Fruit fly (Drosophila melanogaster) whole organism, embryonic: ENCODE measurements around the gene CG11811.

Experiments used
- Bdp1 ChIP-seq: fragments of 200-800 bp; sonication (Bioruptor generic); optimal IDR thresholded peaks from 3 replicates; lab custom pipeline; 2016; ENCODE audit warnings: missing biosample characterization, missing genetic modification characterization
- Bteb2 ChIP-seq: fragments of 200-800 bp; sonication (Bioruptor generic); optimal IDR thresholded peaks from 2 replicates; lab custom pipeline; 2016; ENCODE audit warnings: missing biosample characterization, missing genetic modification characterization
- CG10267 ChIP-seq: fragments of 200-800 bp; sonication (Bioruptor generic); optimal IDR thresholded peaks from 2 replicates; lab custom pipeline; 2018; ENCODE audit warnings: missing biosample characterization, mild to moderate bottlenecking, missing genetic modification characterization, moderate library complexity
- CG10274 ChIP-seq: fragments of 200-800 bp; sonication (Bioruptor generic); optimal IDR thresholded peaks from 3 replicates; lab custom pipeline; 2017; ENCODE audit warnings: missing biosample characterization, mild to moderate bottlenecking, missing genetic modification characterization
- CG10959 ChIP-seq: fragments of 200-800 bp; sonication (Bioruptor generic); IDR thresholded peaks from 2 replicates; pipeline ENCODE4 v1.3.6; 2022; ENCODE audit warnings: missing biosample characterization, missing genetic modification characterization
- CG11723 ChIP-seq: fragments of 200-800 bp; sonication (Bioruptor generic); optimal IDR thresholded peaks from 2 replicates; lab custom pipeline; 2017; ENCODE audit warnings: missing biosample characterization, mild to moderate bottlenecking, missing genetic modification characterization
- CG12071 ChIP-seq: fragments of 200-800 bp; sonication (Bioruptor generic); optimal IDR thresholded peaks from 3 replicates; lab custom pipeline; 2018; ENCODE audit warnings: missing biosample characterization, mild to moderate bottlenecking, missing genetic modification characterization
- CG14014 ChIP-seq: fragments of 200-800 bp; sonication (Bioruptor generic); IDR thresholded peaks from 2 replicates; pipeline ENCODE4 v1.3.6; 2022; ENCODE audit warnings: missing biosample characterization, missing genetic modification characterization
- CG15269 ChIP-seq: fragments of 200-800 bp; sonication (Bioruptor generic); optimal IDR thresholded peaks from 2 replicates; lab custom pipeline; 2018; ENCODE audit warnings: missing biosample characterization, mild to moderate bottlenecking, missing genetic modification characterization, moderate library complexity
- CG15601 ChIP-seq: fragments of 200-800 bp; sonication (Bioruptor generic); optimal IDR thresholded peaks from 3 replicates; lab custom pipeline; 2019; ENCODE audit warnings: missing biosample characterization, mild to moderate bottlenecking, missing genetic modification characterization, moderate library complexity
- CG1647 ChIP-seq: fragments of 200-800 bp; sonication (Bioruptor generic); optimal IDR thresholded peaks from 3 replicates; lab custom pipeline; 2016; ENCODE audit warnings: missing biosample characterization, missing genetic modification characterization
- CG17328 ChIP-seq: fragments of 200-800 bp; sonication (Bioruptor generic); IDR thresholded peaks from 2 replicates; pipeline ENCODE4 v1.3.6; 2022; ENCODE audit warnings: missing biosample characterization, missing genetic modification characterization
- CG17912 ChIP-seq: fragments of 200-800 bp; sonication (Bioruptor generic); optimal IDR thresholded peaks from 2 replicates; lab custom pipeline; 2018; ENCODE audit warnings: missing biosample characterization, mild to moderate bottlenecking, missing genetic modification characterization
- CG18599 ChIP-seq: fragments of 200-800 bp; sonication (Bioruptor generic); optimal IDR thresholded peaks from 3 replicates; lab custom pipeline; 2017; ENCODE audit warnings: missing biosample characterization, missing genetic modification characterization, mild to moderate bottlenecking, moderate library complexity, missing genetic modification reagents
- CG31441 ChIP-seq: fragments of 200-800 bp; sonication (Bioruptor generic); IDR thresholded peaks from 2 replicates; pipeline ENCODE4 v1.3.6; 2022; ENCODE audit warnings: missing biosample characterization, missing genetic modification characterization
- CG32532 ChIP-seq: fragments of 200-800 bp; sonication (Bioruptor generic); IDR thresholded peaks from 2 replicates; pipeline ENCODE4 v1.3.6; 2022; ENCODE audit warnings: missing biosample characterization, missing genetic modification characterization
- CG6254 ChIP-seq: fragments of 200-800 bp; sonication (Bioruptor generic); optimal IDR thresholded peaks from 3 replicates; lab custom pipeline; 2017; ENCODE audit warnings: mild to moderate bottlenecking, missing biosample characterization, missing genetic modification reagents, missing genetic modification characterization
- CG6813 ChIP-seq: fragments of 200-800 bp; sonication (Bioruptor generic); optimal IDR thresholded peaks from 2 replicates; lab custom pipeline; 2017; ENCODE audit warnings: missing biosample characterization, missing genetic modification characterization, mild to moderate bottlenecking, moderate library complexity, missing genetic modification reagents
- CG7556 ChIP-seq: fragments of 200-800 bp; sonication (Bioruptor generic); optimal IDR thresholded peaks from 2 replicates; lab custom pipeline; 2017; ENCODE audit warnings: missing biosample characterization, mild to moderate bottlenecking, missing genetic modification characterization
- CG7745 ChIP-seq: fragments of 200-800 bp; sonication (Bioruptor generic); optimal IDR thresholded peaks from 2 replicates; lab custom pipeline; 2018; ENCODE audit warnings: missing biosample characterization, mild to moderate bottlenecking, missing genetic modification characterization, moderate library complexity
- CG7987 ChIP-seq: fragments of 200-800 bp; sonication (Bioruptor generic); optimal IDR thresholded peaks from 2 replicates; lab custom pipeline; 2018; ENCODE audit warnings: missing biosample characterization, mild to moderate bottlenecking, missing genetic modification characterization, moderate library complexity
- CG8281 ChIP-seq: fragments of 200-800 bp; sonication (Bioruptor generic); optimal IDR thresholded peaks from 2 replicates; lab custom pipeline; 2018; ENCODE audit warnings: missing biosample characterization, mild to moderate bottlenecking, missing genetic modification characterization, moderate library complexity
- CG9727 ChIP-seq: fragments of 200-800 bp; sonication (Bioruptor generic); optimal IDR thresholded peaks from 3 replicates; lab custom pipeline; 2017; ENCODE audit warnings: missing biosample characterization, mild to moderate bottlenecking, missing genetic modification characterization
- Dip2 ChIP-seq: fragments of 200-800 bp; sonication (Bioruptor generic); IDR thresholded peaks from 2 replicates; pipeline ENCODE4 v1.3.6; 2022; ENCODE audit warnings: missing biosample characterization, missing genetic modification characterization
- HmgZ ChIP-seq: fragments of 200-800 bp; sonication (Bioruptor generic); optimal IDR thresholded peaks from 2 replicates; lab custom pipeline; 2018; ENCODE audit warnings: missing biosample characterization, mild to moderate bottlenecking, missing genetic modification characterization
- Hmx ChIP-seq: fragments of 200-800 bp; sonication (Bioruptor generic); optimal IDR thresholded peaks from 2 replicates; lab custom pipeline; 2016; ENCODE audit warnings: missing biosample characterization, missing genetic modification characterization
- Meics ChIP-seq: fragments of 200-800 bp; sonication (Bioruptor generic); optimal IDR thresholded peaks from 2 replicates; lab custom pipeline; 2017; ENCODE audit warnings: missing biosample characterization, mild to moderate bottlenecking, missing genetic modification characterization
- Nf-YC ChIP-seq: fragments of 200-800 bp; optimal IDR thresholded peaks from 3 replicates; lab custom pipeline; 2019; ENCODE audit warnings: missing biosample characterization, mild to moderate bottlenecking, missing genetic modification characterization, moderate library complexity
- Ptx1 ChIP-seq: fragments of 200-800 bp; sonication (Bioruptor generic); IDR thresholded peaks from 2 replicates; pipeline ENCODE4 v1.3.6; 2022; ENCODE audit warnings: missing biosample characterization, missing genetic modification characterization
- Rfx ChIP-seq: fragments of 200-800 bp; sonication (Bioruptor generic); IDR thresholded peaks from 2 replicates; pipeline ENCODE4 v1.3.6; 2022; ENCODE audit warnings: missing biosample characterization, missing genetic modification characterization
- Ssrp ChIP-seq: fragments of 200-800 bp; sonication (Bioruptor generic); optimal IDR thresholded peaks from 2 replicates; lab custom pipeline; 2018; ENCODE audit warnings: missing biosample characterization, mild to moderate bottlenecking, missing genetic modification characterization, moderate library complexity
- Stat92E ChIP-seq, 3 experiments: fragments of >200 bp in 2 of 3; fragments of 200-800 bp in 1 of 3; sonication (Bioruptor generic) in 1 of 3; optimal IDR thresholded peaks; 2 replicates each; lab custom pipeline; 2017 to 2019; ENCODE audit warnings: missing biosample characterization in 3 of 3, missing genetic modification characterization in 3 of 3, mild to moderate bottlenecking in 1 of 3, moderate library complexity in 1 of 3
- Trl ChIP-seq, 3 experiments: fragments of >200 bp in 2 of 3; fragments of 200-800 bp in 1 of 3; sonication (Bioruptor generic) in 1 of 3; optimal IDR thresholded peaks; 2 replicates in 1 of 3; 3 replicates in 2 of 3; lab custom pipeline; 2016 to 2017; ENCODE audit warnings: missing biosample characterization in 1 of 3, missing genetic modification characterization in 1 of 3
- abd-A ChIP-seq: fragments of 200-800 bp; sonication (Bioruptor generic); optimal IDR thresholded peaks from 3 replicates; lab custom pipeline; 2019; ENCODE audit warnings: missing biosample characterization, mild to moderate bottlenecking, missing genetic modification characterization, moderate library complexity
- ash1 ChIP-seq: fragments of 200-800 bp; sonication (Bioruptor generic); optimal IDR thresholded peaks from 2 replicates; lab custom pipeline; 2018; ENCODE audit warnings: missing biosample characterization, mild to moderate bottlenecking, missing genetic modification characterization
- bowl ChIP-seq: fragments of 200-800 bp; sonication (Bioruptor generic); IDR thresholded peaks from 2 replicates; pipeline ENCODE4 v1.3.6; 2022; ENCODE audit warnings: missing biosample characterization, missing genetic modification characterization
- chm ChIP-seq: fragments of 200-800 bp; sonication (Bioruptor generic); IDR thresholded peaks from 2 replicates; pipeline ENCODE4 v1.3.6; 2022; ENCODE audit warnings: missing biosample characterization, missing genetic modification characterization
- disco-r ChIP-seq: fragments of 200-800 bp; sonication (Bioruptor generic); optimal IDR thresholded peaks from 2 replicates; lab custom pipeline; 2016; ENCODE audit warnings: missing biosample characterization, missing genetic modification characterization
- gro ChIP-seq: fragments of 200-800 bp; sonication (Bioruptor generic); optimal IDR thresholded peaks from 2 replicates; lab custom pipeline; 2016; ENCODE audit warnings: missing biosample characterization, missing genetic modification characterization
- jing ChIP-seq: fragments of 200-800 bp; sonication (Bioruptor generic); optimal IDR thresholded peaks from 2 replicates; lab custom pipeline; 2018; ENCODE audit warnings: missing biosample characterization, mild to moderate bottlenecking, missing genetic modification characterization
- lab ChIP-seq: fragments of 200-800 bp; sonication (Bioruptor generic); optimal IDR thresholded peaks from 3 replicates; lab custom pipeline; 2017; ENCODE audit warnings: missing biosample characterization, missing genetic modification characterization, mild to moderate bottlenecking, moderate library complexity, missing genetic modification reagents
- mld ChIP-seq: fragments of 200-800 bp; sonication (Bioruptor generic); IDR thresholded peaks from 3 replicates; pipeline ENCODE4 v1.3.6; 2022; ENCODE audit warnings: missing biosample characterization, missing genetic modification characterization; ENCODE audit not compliant: partially characterized antibody
- nerfin-1 ChIP-seq: fragments of 200-800 bp; sonication (Bioruptor generic); optimal IDR thresholded peaks from 3 replicates; lab custom pipeline; 2019; ENCODE audit warnings: missing biosample characterization, mild to moderate bottlenecking, missing genetic modification characterization, moderate library complexity
- oc ChIP-seq: fragments of 200-800 bp; sonication (Bioruptor generic); optimal IDR thresholded peaks from 2 replicates; lab custom pipeline; 2018; ENCODE audit warnings: missing biosample characterization, mild to moderate bottlenecking, missing genetic modification characterization, moderate library complexity
- pan ChIP-seq, 4 experiments: fragments of >200 bp in 3 of 4; fragments of 200-800 bp in 1 of 4; sonication (Bioruptor generic) in 1 of 4; optimal IDR thresholded peaks in 3 of 4; IDR thresholded peaks in 1 of 4; 2 replicates each; pipeline versions ENCODE4 v1.3.6 to Lab custom; 2017 to 2022; ENCODE audit warnings: missing biosample characterization in 2 of 4, missing genetic modification characterization in 2 of 4, mixed read lengths in 1 of 4
- slbo ChIP-seq: fragments of 200-800 bp; sonication (Bioruptor generic); IDR thresholded peaks from 2 replicates; pipeline ENCODE4 v1.3.6; 2022; ENCODE audit warnings: missing biosample characterization, missing genetic modification characterization
- toy ChIP-seq: fragments of 200-800 bp; sonication (Bioruptor generic); IDR thresholded peaks from 2 replicates; pipeline ENCODE4 v1.3.6; 2022; ENCODE audit warnings: missing biosample characterization, missing genetic modification characterization
- trem ChIP-seq: fragments of 200-800 bp; optimal IDR thresholded peaks from 3 replicates; lab custom pipeline; 2019; ENCODE audit warnings: missing biosample characterization, mild to moderate bottlenecking, missing genetic modification characterization, moderate library complexity
- zfh1 ChIP-seq: fragments of 200-800 bp; sonication (Bioruptor generic); IDR thresholded peaks from 3 replicates; pipeline ENCODE4 v1.3.6; 2022; ENCODE audit warnings: missing biosample characterization, missing genetic modification characterization

The CG11811 gene

dm6 chr3L:10734561-10734960 is 43.7 kb downstream of the CG11811 start (continued):
- TF ChIP-seq CG8281 (peak; percentile 0), CG31441 (GFP tag; lab: Robert Waterston, UW) (no peak), lab (GFP tag; lab: Kevin White, UChicago) (peak; percentile 57), Meics (no peak), nerfin-1 (tag; lab: Kevin White, UChicago) (peak; percentile 23), Rfx (GFP tag; lab: Robert Waterston, UW) (no peak), CG7556 (GFP tag; lab: Kevin White, UChicago) (no peak), Trl (optimal IDR thresholded peaks at IDR 0.05; lab: Kevin White, UChicago) (no peak), Trl (GFP tag; optimal IDR thresholded peaks at IDR 0.05; lab: Kevin White, UChicago) (no peak), CG6813 (GFP tag; lab: Kevin White, UChicago) (peak; percentile 44), Ptx1 (0 out of 2 replicates have a peak, but pooled peaks have one; percentile 12), CG12071 (peak; percentile 71), CG11723 (GFP tag; lab: Kevin White, UChicago) (peak; percentile 7), Bdp1 (GFP tag; lab: Kevin White, UChicago) (no peak), CG10274 (GFP tag; lab: Kevin White, UChicago) (no peak), mld (no peak), CG1647 (GFP tag; lab: Kevin White, UChicago) (no peak), abd-A (tag; lab: Kevin White, UChicago) (peak; percentile 64), CG32532 (no peak), zfh1 (0 out of 3 replicates have a peak, but pooled peaks have one; percentile 52), oc (tag; lab: Kevin White, UChicago) (no peak), Bteb2 (GFP tag; lab: Kevin White, UChicago) (no peak), HmgZ (no peak), CG9727 (GFP tag; lab: Kevin White, UChicago) (no peak), Dip2 (GFP tag; lab: Robert Waterston, UW) (no peak), CG17328 (GFP tag; lab: Robert Waterston, UW) (peak; percentile 38; the same call in 1 of the 2 replicates), bowl (GFP tag; lab: Robert Waterston, UW) (no peak), CG6254 (peak; percentile 15), disco-r (no peak), ash1 (GFP tag; lab: Kevin White, UChicago) (no peak), CG17912 (GFP tag; lab: Kevin White, UChicago) (peak; percentile 81), CG10267 (no peak), jing (GFP tag; lab: Kevin White, UChicago) (no peak), CG18599 (GFP tag; lab: Kevin White, UChicago) (peak; percentile 8), CG10959 (GFP tag; lab: Robert Waterston, UW) (no peak), Nf-YC (tag; lab: Kevin White, UChicago) (no peak), CG7987 (GFP tag; lab: Kevin White, UChicago) (peak; percentile 65), Hmx (no peak), toy (GFP tag; lab: Robert Waterston, UW) (no peak), gro (GFP tag; lab: Kevin White, UChicago) (no peak), Stat92E (GFP tag; optimal IDR thresholded peaks at IDR 0.05; lab: Kevin White, UChicago) (no peak), CG14014 (GFP tag; lab: Robert Waterston, UW) (no peak), pan (optimal IDR thresholded peaks at IDR 0.05; lab: Kevin White, UChicago) (no peak), pan (GFP tag; optimal IDR thresholded peaks at IDR 0.05 in 1 of 2, IDR thresholded peaks at IDR 0.05 in 1 of 2) (no peak), Ssrp (no peak), chm (GFP tag; lab: Robert Waterston, UW) (peak; percentile 27; the same call in 1 of the 2 replicates), CG7745 (no peak), CG15601 (tag; lab: Kevin White, UChicago) (peak; percentile 91), trem (tag; lab: Kevin White, UChicago) (no peak), slbo (GFP tag; lab: Robert Waterston, UW) (no peak), CG15269 (peak; percentile 24)
